Worm (Caenorhabditis elegans): ENCODE measurements around the gene epac-1.

epac-1 gene

ce11 chrIII:10201235-10201634 lies 12.2 kb downstream of the epac-1 start, which contains the start of the genes T20G5.13 and T20G5.12:
TSS of gene T20G5.13 (minus strand) at chrIII:10201335.
TSS of gene T20G5.12 (plus strand) at chrIII:10201604.
- TF ChIP-seq R02D3.7 (tag; optimal IDR thresholded peaks at IDR 0.05) (no peak), lsy-2 (tag; optimal IDR thresholded peaks at IDR 0.05) (no peak), C34F6.9 (tag; optimal IDR thresholded peaks at IDR 0.05) (no peak), sem-4 (tag; optimal IDR thresholded peaks at IDR 0.05) (no peak), ceh-16 (tag; optimal IDR thresholded peaks at IDR 0.05) (no peak), lin-11 (tag; optimal IDR thresholded peaks at IDR 0.05) (no peak), nhr-6 (tag; optimal IDR thresholded peaks at IDR 0.05) (no peak), lin-39 (tag; optimal IDR thresholded peaks at IDR 0.05) (no peak), unc-55 (GFP tag; optimal IDR thresholded peaks at IDR 0.05) (no peak), mdl-1 (tag; optimal IDR thresholded peaks at IDR 0.05) (no peak), nhr-77 (tag; optimal IDR thresholded peaks at IDR 0.05) (no peak), nhr-23 (tag; optimal IDR thresholded peaks at IDR 0.05) (no peak), crh-2 (tag; optimal IDR thresholded peaks at IDR 0.05) (no peak)

- TF ChIP-seq lsy-2 (tag; optimal IDR thresholded peaks at IDR 0.05) (no peak), aly-2 (tag; optimal IDR thresholded peaks at IDR 0.05) (no peak), mdl-1 (tag; optimal IDR thresholded peaks at IDR 0.05) (no peak), unc-39 (tag; optimal IDR thresholded peaks at IDR 0.05) (no peak), snpc-4 (tag; optimal IDR thresholded peaks at IDR 0.05) (no peak), F13H6.1 (tag; optimal IDR thresholded peaks at IDR 0.05) (no peak), nhr-12 (tag; optimal IDR thresholded peaks at IDR 0.05) (no peak), zag-1 (tag; optimal IDR thresholded peaks at IDR 0.05) (no peak), sem-4 (tag; optimal IDR thresholded peaks at IDR 0.05) (no peak), ceh-16 (tag; optimal IDR thresholded peaks at IDR 0.05) (no peak), nhr-25 (tag; optimal IDR thresholded peaks at IDR 0.05) (no peak), egl-27 (tag; optimal IDR thresholded peaks at IDR 0.05) (no peak), Y55F3AM.14 (GFP tag; optimal IDR thresholded peaks at IDR 0.05) (no peak), lin-39 (tag; optimal IDR thresholded peaks at IDR 0.05) (no peak), dmd-4 (tag; optimal IDR thresholded peaks at IDR 0.05) (no peak)
Measured at ce11 chrIII:10202391-10202790, 13.4 kb downstream of the epac-1 start.

- TF ChIP-seq unc-39 (tag; optimal IDR thresholded peaks at IDR 0.05) (no peak), blmp-1 (tag; optimal IDR thresholded peaks at IDR 0.05; ENCODE audit: insufficient read depth) (no peak), nhr-6 (tag; optimal IDR thresholded peaks at IDR 0.05) (no peak), sma-9 (GFP tag; optimal IDR thresholded peaks at IDR 0.05) (no peak), sma-9 (tag; optimal IDR thresholded peaks at IDR 0.05) (no peak), lin-39 (tag; optimal IDR thresholded peaks at IDR 0.05) (no peak), zag-1 (tag; optimal IDR thresholded peaks at IDR 0.05) (no peak), ceh-82 (tag; optimal IDR thresholded peaks at IDR 0.05) (no peak), mbf-1 (tag; optimal IDR thresholded peaks at IDR 0.05) (no peak), lin-13 (GFP tag; optimal IDR thresholded peaks at IDR 0.05) (no peak), C34F6.9 (tag; optimal IDR thresholded peaks at IDR 0.05) (peak; percentile 50), lsy-2 (tag; optimal IDR thresholded peaks at IDR 0.05) (peak in 1 of 2 experiments; percentile 31), nhr-11 (tag; optimal IDR thresholded peaks at IDR 0.05) (no peak), nhr-12 (tag; optimal IDR thresholded peaks at IDR 0.05) (no peak), fos-1 (tag; optimal IDR thresholded peaks at IDR 0.05) (peak; percentile 75), ztf-4 (tag; optimal IDR thresholded peaks at IDR 0.05) (no peak), nhr-77 (tag; optimal IDR thresholded peaks at IDR 0.05) (no peak), egl-27 (tag; optimal IDR thresholded peaks at IDR 0.05) (no peak), nhr-25 (tag; optimal IDR thresholded peaks at IDR 0.05) (no peak), nhr-10 (tag; optimal IDR thresholded peaks at IDR 0.05) (no peak), sem-4 (tag; optimal IDR thresholded peaks at IDR 0.05) (no peak), F13H6.1 (tag; optimal IDR thresholded peaks at IDR 0.05) (no peak), ztf-11 (tag; optimal IDR thresholded peaks at IDR 0.05) (no peak), ztf-1 (GFP tag; conservative IDR thresholded peaks at IDR 0.05) (no peak), crh-2 (tag; optimal IDR thresholded peaks at IDR 0.05) (peak; percentile 19), elt-3 (tag; optimal IDR thresholded peaks at IDR 0.05) (no peak), nhr-129 (tag; optimal IDR thresholded peaks at IDR 0.05) (peak; percentile 34), nhr-237 (tag; optimal IDR thresholded peaks at IDR 0.05) (no peak), mab-5 (tag; optimal IDR thresholded peaks at IDR 0.05) (no peak), nhr-23 (tag; optimal IDR thresholded peaks at IDR 0.05) (no peak), aly-2 (tag; optimal IDR thresholded peaks at IDR 0.05) (no peak), peb-1 (tag; optimal IDR thresholded peaks at IDR 0.05) (no peak), ZK546.5 (tag; optimal IDR thresholded peaks at IDR 0.05) (no peak), R02D3.7 (tag; optimal IDR thresholded peaks at IDR 0.05) (no peak), unc-55 (GFP tag; optimal IDR thresholded peaks at IDR 0.05) (peak; percentile 51), dmd-4 (tag; optimal IDR thresholded peaks at IDR 0.05) (no peak), alr-1 (tag; optimal IDR thresholded peaks at IDR 0.05) (no peak), gmeb-1 (tag; optimal IDR thresholded peaks at IDR 0.05) (peak; percentile 25), mdl-1 (tag; optimal IDR thresholded peaks at IDR 0.05) (no peak), skn-1 (tag; optimal IDR thresholded peaks at IDR 0.05) (no peak), lin-11 (tag; optimal IDR thresholded peaks at IDR 0.05) (no peak)
Measured at ce11 chrIII:10202894-10203871, 14.2 kb downstream of the epac-1 start, which contains the start of gene chc-1. TSS of gene chc-1 (plus strand) at chrIII:10203821.
